Fruit fly (Drosophila melanogaster): ENCODE data around the gene wol.
A peak's percentile ranks its signal among the peaks of the same experiment; 100 is the strongest.

The wol gene

DNA sequence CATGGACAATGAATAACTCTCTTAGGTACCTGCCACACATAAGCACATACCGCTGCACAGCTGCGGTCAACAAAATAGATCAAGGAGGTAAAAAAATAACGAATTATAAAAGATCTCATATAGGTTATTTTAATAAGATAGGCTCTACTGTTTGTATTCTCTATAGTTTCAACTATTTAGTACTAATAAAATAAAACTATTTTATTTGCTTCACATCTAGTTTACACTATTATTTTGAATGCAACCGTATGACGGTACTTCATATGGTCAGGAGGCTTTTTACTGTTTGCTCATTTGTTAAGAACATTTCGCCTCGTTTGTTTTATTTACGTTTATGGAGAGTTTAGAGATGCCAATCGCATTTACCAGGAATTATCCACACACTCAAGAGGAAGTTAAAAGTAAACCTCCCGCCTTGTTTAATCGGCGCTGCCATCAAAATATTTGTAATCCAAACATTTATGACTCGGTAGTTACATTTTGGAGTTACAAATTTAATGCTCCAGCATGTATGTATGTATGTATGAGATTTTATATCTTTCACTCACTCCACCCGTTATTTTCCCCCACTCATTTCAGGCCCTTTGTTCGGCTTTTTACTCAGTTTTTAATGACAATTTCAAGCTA lies 27.7 kb downstream of the wol start (continued):
- TF ChIP-seq sc (optimal IDR thresholded peaks at IDR 0.05), result no peak
- peak; percentile 46 for TF ChIP-seq sc (GFP tag; optimal IDR thresholded peaks at IDR 0.05)
- TF ChIP-seq CG16815 (GFP tag; optimal IDR thresholded peaks at IDR 0.05), result peak; percentile 53
- peak; percentile 38 for TF ChIP-seq oc (tag; optimal IDR thresholded peaks at IDR 0.05)
- TF ChIP-seq CG31441 (GFP tag; IDR thresholded peaks at IDR 0.05), result peak; percentile 81
- TF ChIP-seq nau (GFP tag; optimal IDR thresholded peaks at IDR 0.05), result peak; percentile 33
- TF ChIP-seq CG10147 (GFP tag; optimal IDR thresholded peaks at IDR 0.05), result peak; percentile 57
- 0 out of 3 replicates have a peak, but pooled peaks have one; percentile 49 for TF ChIP-seq H15 (GFP tag; IDR thresholded peaks at IDR 0.05)
- TF ChIP-seq CG9932 (GFP tag; IDR thresholded peaks at IDR 0.05), result no peak
- TF ChIP-seq ERR (GFP tag; optimal IDR thresholded peaks at IDR 0.05), result no peak
- TF ChIP-seq Spps (tag; optimal IDR thresholded peaks at IDR 0.05), result peak; percentile 54
- TF ChIP-seq Hr3 (GFP tag; optimal IDR thresholded peaks at IDR 0.05), result peak; percentile 44
- TF ChIP-seq CG2116 (GFP tag; optimal IDR thresholded peaks at IDR 0.05), result peak; percentile 44
- TF ChIP-seq CG8388 (GFP tag; optimal IDR thresholded peaks at IDR 0.05), result peak; percentile 78
- peak in 1 of 2 experiments; percentile 17 for TF ChIP-seq insv (GFP tag; optimal IDR thresholded peaks at IDR 0.05)
- peak; percentile 80 for TF ChIP-seq CG10267 (tag; optimal IDR thresholded peaks at IDR 0.05)
- TF ChIP-seq CG11723 (GFP tag; optimal IDR thresholded peaks at IDR 0.05), result peak; percentile 14
- TF ChIP-seq CG12942 (GFP tag; optimal IDR thresholded peaks at IDR 0.05), result peak; percentile 19
- TF ChIP-seq HLH3B (GFP tag; IDR thresholded peaks at IDR 0.05), result peak; percentile 62; the same call in 1 of the 2 replicates
- TF ChIP-seq CG7786 (GFP tag; optimal IDR thresholded peaks at IDR 0.05), result no peak
- TF ChIP-seq CG3407 (GFP tag; optimal IDR thresholded peaks at IDR 0.05), result peak; percentile 45
- TF ChIP-seq CG12299 (tag; optimal IDR thresholded peaks at IDR 0.05), result peak; percentile 29
- TF ChIP-seq Ets65A (GFP tag), result peak; percentile 3
- TF ChIP-seq Ravus (GFP tag; IDR thresholded peaks at IDR 0.05), result no peak
- peak; percentile 61; the same call in 1 of the 2 replicates for TF ChIP-seq stc (GFP tag; IDR thresholded peaks at IDR 0.05)
- TF ChIP-seq klu (GFP tag; IDR thresholded peaks at IDR 0.05), result no peak
- TF ChIP-seq tll (GFP tag; optimal IDR thresholded peaks at IDR 0.05), result peak in 1 of 2 experiments; percentile 83
- no peak for TF ChIP-seq CG4617 (GFP tag; optimal IDR thresholded peaks at IDR 0.05; ENCODE audit: borderline replicate concordance)
- TF ChIP-seq Stat92E (GFP tag; optimal IDR thresholded peaks at IDR 0.05), result peak in 1 of 3 experiments; percentile 57
- TF ChIP-seq crc (GFP tag; optimal IDR thresholded peaks at IDR 0.05), result no peak
- 0 out of 2 replicates have a peak, but pooled peaks have one; percentile 24 for TF ChIP-seq Oaz (GFP tag; IDR thresholded peaks at IDR 0.05)
- peak; percentile 70 for TF ChIP-seq dysf (GFP tag; IDR thresholded peaks at IDR 0.05)
- 0 out of 2 replicates have a peak, but pooled peaks have one; percentile 35 for TF ChIP-seq Awh (GFP tag; IDR thresholded peaks at IDR 0.05)
- TF ChIP-seq sens-2 (GFP tag; IDR thresholded peaks at IDR 0.05), result 0 out of 2 replicates have a peak, but pooled peaks have one; percentile 11
- TF ChIP-seq salm (tag; optimal IDR thresholded peaks at IDR 0.05), result peak; percentile 37
- peak; percentile 14 for TF ChIP-seq disco-r (GFP tag; optimal IDR thresholded peaks at IDR 0.05)
- TF ChIP-seq CG7271 (tag; optimal IDR thresholded peaks at IDR 0.05), result peak; percentile 85
- peak; percentile 76 for TF ChIP-seq Ssrp (tag; optimal IDR thresholded peaks at IDR 0.05)
- TF ChIP-seq CG11398 (GFP tag; optimal IDR thresholded peaks at IDR 0.05), result no peak
- TF ChIP-seq gcm (GFP tag; optimal IDR thresholded peaks at IDR 0.05), result peak; percentile 78
- peak; percentile 83 for TF ChIP-seq unpg (GFP tag; optimal IDR thresholded peaks at IDR 0.05)
- TF ChIP-seq sisA (GFP tag; IDR thresholded peaks at IDR 0.05), result peak; percentile 55; the same call in 1 of the 2 replicates
- TF ChIP-seq CG13624 (GFP tag; optimal IDR thresholded peaks at IDR 0.05), result no peak
- TF ChIP-seq CG14050 (GFP tag; IDR thresholded peaks at IDR 0.05), result peak; percentile 52; the same call in 2 of the 3 replicates
- peak; percentile 86 for TF ChIP-seq CG9727 (GFP tag; optimal IDR thresholded peaks at IDR 0.05)
- TF ChIP-seq slp2 (GFP tag; optimal IDR thresholded peaks at IDR 0.05), result peak; percentile 8
- TF ChIP-seq sqz (GFP tag; optimal IDR thresholded peaks at IDR 0.05), result peak; percentile 34
- TF ChIP-seq onecut (GFP tag; IDR thresholded peaks at IDR 0.05), result peak; percentile 47
- TF ChIP-seq sug (tag; optimal IDR thresholded peaks at IDR 0.05), result peak; percentile 4
